Worm (Caenorhabditis elegans) whole organism, early embryonic: ENCODE measurements around the gene ttll-15.

Experiments used
- B0310.2 ChIP-seq: sonication (generic microtip); optimal IDR thresholded peaks from 2 replicates; lab custom pipeline; 2016; ENCODE audit warnings: mild to moderate bottlenecking, missing genetic modification characterization, missing compliant biosample characterization
- F13C5.2 ChIP-seq: sonication (generic microtip); optimal IDR thresholded peaks from 2 replicates; lab custom pipeline; 2017; ENCODE audit warnings: mild to moderate bottlenecking, missing genetic modification characterization, inconsistent platforms, missing compliant biosample characterization
- aly-1 ChIP-seq: sonication (generic microtip); optimal IDR thresholded peaks from 2 replicates; lab custom pipeline; 2016; ENCODE audit warnings: missing genetic modification characterization, missing compliant biosample characterization
- ama-1 ChIP-seq: fragments of 150-350 bp; optimal IDR thresholded peaks from 2 replicates; lab custom pipeline; 2014
- ceh-13 ChIP-seq: fragments of 200-800 bp; sonication (Bioruptor generic); optimal IDR thresholded peaks from 2 replicates; lab custom pipeline; 2018; ENCODE audit warnings: mild to moderate bottlenecking, missing genetic modification characterization, missing compliant biosample characterization
- ceh-36 ChIP-seq: sonication (generic microtip); optimal IDR thresholded peaks from 2 replicates; lab custom pipeline; 2016; ENCODE audit warnings: missing genetic modification characterization, inconsistent platforms, missing compliant biosample characterization
- ets-7 ChIP-seq: sonication (generic microtip); optimal IDR thresholded peaks from 2 replicates; lab custom pipeline; 2016; ENCODE audit warnings: missing genotype, missing genetic modification characterization, missing compliant biosample characterization
- flt-1 ChIP-seq: fragments of 200-800 bp; sonication (Bioruptor generic); IDR thresholded peaks from 2 replicates; pipeline ENCODE4 v1.3.6; 2022; ENCODE audit warnings: missing genetic modification characterization, missing compliant biosample characterization
- hmbx-1 ChIP-seq: sonication (generic microtip); optimal IDR thresholded peaks from 2 replicates; lab custom pipeline; 2016; ENCODE audit warnings: mild to moderate bottlenecking, missing genetic modification characterization, missing compliant biosample characterization
- hmg-4 ChIP-seq: fragments of 200-800 bp; sonication (Bioruptor generic); optimal IDR thresholded peaks from 2 replicates; lab custom pipeline; 2018; ENCODE audit warnings: mild to moderate bottlenecking, missing genetic modification characterization, missing compliant biosample characterization
- hnd-1 ChIP-seq: sonication (generic microtip); optimal IDR thresholded peaks from 2 replicates; lab custom pipeline; 2016; ENCODE audit warnings: missing genetic modification characterization, missing compliant biosample characterization
- pes-1 ChIP-seq: fragments of 200-800 bp; sonication (Bioruptor generic); IDR thresholded peaks from 2 replicates; pipeline ENCODE4 v1.3.6; 2022; ENCODE audit warnings: missing genetic modification reagents, missing genetic modification characterization, missing compliant biosample characterization
- scrt-1 ChIP-seq: fragments of 200-800 bp; sonication (Bioruptor generic); IDR thresholded peaks from 2 replicates; pipeline ENCODE4 v1.3.6; 2022; ENCODE audit warnings: missing genetic modification characterization, missing compliant biosample characterization
- sea-1 ChIP-seq: fragments of 200-800 bp; sonication (Bioruptor generic); conservative IDR thresholded peaks from 2 replicates; pipeline ENCODE4 v1.3.6; 2022; ENCODE audit warnings: missing genetic modification characterization, missing compliant biosample characterization
- tbx-11 ChIP-seq: fragments of 200-800 bp; sonication (Bioruptor generic); IDR thresholded peaks from 2 replicates; pipeline ENCODE4 v1.3.6; 2022; ENCODE audit warnings: missing genetic modification characterization, missing compliant biosample characterization
- tbx-37 ChIP-seq: fragments of 200-800 bp; sonication (Bioruptor generic); conservative IDR thresholded peaks from 2 replicates; pipeline ENCODE4 v1.3.6; 2022; ENCODE audit warnings: missing genetic modification reagents, missing genetic modification characterization, missing compliant biosample characterization
- tra-4 ChIP-seq: sonication (generic microtip); optimal IDR thresholded peaks from 2 replicates; lab custom pipeline; 2017; ENCODE audit warnings: missing genetic modification characterization, missing compliant biosample characterization

ttll-15 gene

ce11 chrV:10363834-10364233, 5.5 kb downstream of the ttll-15 start:
- no peak for TF ChIP-seq hmbx-1
- no peak for TF ChIP-seq hnd-1 (tag; lab: Kevin White, UChicago)
- TF ChIP-seq B0310.2: no peak
- no peak for TF ChIP-seq ama-1 (lab: Kevin White, UChicago)
- TF ChIP-seq pes-1 (GFP tag; lab: Robert Waterston, UW): no peak

ce11 chrV:10368256-10368655, 9.9 kb downstream of the ttll-15 start, which contains the start of gene sri-20:
sri-20 (plus strand) TSS chrV:10368556.
- TF ChIP-seq pes-1 (GFP tag; lab: Robert Waterston, UW): no peak
- TF ChIP-seq ama-1 (lab: Kevin White, UChicago): no peak
- TF ChIP-seq ceh-36: no peak
- TF ChIP-seq F13C5.2 (tag; lab: Kevin White, UChicago): no peak
- no peak for TF ChIP-seq B0310.2
- no peak for TF ChIP-seq scrt-1
- TF ChIP-seq ets-7: no peak
- TF ChIP-seq hnd-1 (tag; lab: Kevin White, UChicago): no peak
- no peak for TF ChIP-seq aly-1 (tag; lab: Kevin White, UChicago)
- TF ChIP-seq hmg-4 (GFP tag; lab: Kevin White, UChicago): no peak
- TF ChIP-seq tbx-37 (GFP tag; lab: Robert Waterston, UW): no peak

DNA sequence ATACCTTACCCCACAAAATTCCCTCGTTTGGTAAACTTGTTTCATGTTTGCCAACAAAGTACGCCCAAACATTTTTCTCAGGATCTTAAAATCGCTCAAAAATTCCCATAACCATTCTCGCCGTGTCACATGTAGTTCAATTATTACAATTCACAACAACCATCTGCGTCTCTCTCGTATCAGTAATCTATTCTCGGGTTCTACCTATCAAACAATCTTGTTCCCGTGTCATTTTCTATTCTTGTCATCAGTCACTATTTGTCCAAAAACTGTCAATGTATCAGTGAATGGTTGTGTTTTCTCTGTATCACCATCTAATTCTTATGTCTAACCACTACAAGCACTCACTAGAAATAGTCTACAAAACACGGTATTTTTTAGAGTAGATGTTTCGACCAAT, 12.8 kb downstream of the ttll-15 start:
- TF ChIP-seq tbx-37 (GFP tag; lab: Robert Waterston, UW): no peak
- no peak for TF ChIP-seq hmg-4 (GFP tag; lab: Kevin White, UChicago)
- TF ChIP-seq B0310.2: no peak
- no peak for TF ChIP-seq flt-1

- TF ChIP-seq hmbx-1: no peak
Observed at ce11 chrV:10371951-10372350, 13.6 kb downstream of the ttll-15 start, which contains the start of gene ugt-49. ugt-49 (plus strand) TSS chrV:10372321.

DNA sequence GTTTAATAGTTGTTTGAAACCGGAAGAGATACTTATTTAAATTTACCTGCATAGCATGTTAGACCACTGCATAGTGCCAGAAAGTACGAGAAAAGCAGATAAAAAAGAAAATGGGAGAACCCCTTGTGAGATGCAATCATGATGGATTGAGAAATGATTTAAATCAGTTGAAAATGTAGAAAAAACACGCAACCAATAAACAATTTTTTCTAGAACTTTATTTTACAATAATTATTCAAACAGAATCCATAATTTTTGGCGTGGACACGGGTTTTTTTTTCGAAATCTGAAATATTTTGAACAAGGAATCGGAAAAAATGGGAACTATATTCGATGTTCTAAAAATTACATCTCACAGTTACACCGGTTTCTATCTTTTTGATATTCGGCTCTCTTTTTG, 21.0 kb downstream of the ttll-15 start, which contains the start of gene AC3.12:
TSS of gene AC3.12 (minus strand) at position 101 of the 400 bp plus-strand sequence.
- no peak for TF ChIP-seq ceh-13 (GFP tag; lab: Kevin White, UChicago)
- TF ChIP-seq hmbx-1: no peak
- no peak for TF ChIP-seq ets-7
- TF ChIP-seq ama-1 (lab: Kevin White, UChicago): no peak
- TF ChIP-seq sea-1 (GFP tag; lab: Robert Waterston, UW): no peak
- no peak for TF ChIP-seq ceh-36
- no peak for TF ChIP-seq aly-1 (tag; lab: Kevin White, UChicago)
- no peak for TF ChIP-seq F13C5.2 (tag; lab: Kevin White, UChicago)
- no peak for TF ChIP-seq hnd-1 (tag; lab: Kevin White, UChicago)
- TF ChIP-seq pes-1 (GFP tag; lab: Robert Waterston, UW): no peak
- TF ChIP-seq hmg-4 (GFP tag; lab: Kevin White, UChicago): no peak
- no peak for TF ChIP-seq tbx-11 (GFP tag; lab: Robert Waterston, UW)

DNA sequence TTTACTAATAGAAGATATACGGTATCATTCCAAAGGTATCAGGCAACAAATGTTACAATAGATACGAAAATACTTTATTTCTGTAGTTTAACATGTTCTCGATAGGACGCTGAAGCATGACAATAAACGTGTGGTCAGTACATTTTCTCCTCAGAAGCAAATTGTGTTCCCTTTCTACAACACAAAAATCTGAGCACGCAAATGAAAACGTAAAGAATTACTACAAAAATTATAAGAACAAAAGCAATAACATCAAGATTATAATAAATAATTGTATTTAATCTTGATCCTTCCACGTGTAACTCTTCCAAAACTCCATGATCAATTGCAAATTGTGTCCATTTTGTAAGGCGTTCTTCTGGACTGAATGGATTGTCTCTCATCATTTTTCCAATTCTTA, 21.4 kb downstream of the ttll-15 start:
- TF ChIP-seq scrt-1 (no peak), ceh-13 (GFP tag; lab: Kevin White, UChicago) (no peak), sea-1 (GFP tag; lab: Robert Waterston, UW) (no peak), pes-1 (GFP tag; lab: Robert Waterston, UW) (no peak), ceh-36 (no peak), F13C5.2 (tag; lab: Kevin White, UChicago) (no peak), B0310.2 (no peak), aly-1 (tag; lab: Kevin White, UChicago) (no peak), ets-7 (no peak), hmg-4 (GFP tag; lab: Kevin White, UChicago) (no peak)

ce11 chrV:10381726-10382125, 23.4 kb downstream of the ttll-15 start, which contains the start of gene abu-1:
abu-1 (minus strand) TSS chrV:10381826.
- TF ChIP-seq ama-1 (lab: Kevin White, UChicago) (no peak), sea-1 (GFP tag; lab: Robert Waterston, UW) (no peak), scrt-1 (no peak), F13C5.2 (tag; lab: Kevin White, UChicago) (no peak)

- TF ChIP-seq F13C5.2 (tag; lab: Kevin White, UChicago): no peak
- TF ChIP-seq ama-1 (lab: Kevin White, UChicago): no peak
- no peak for TF ChIP-seq ceh-36
- no peak for TF ChIP-seq tra-4 (tag; lab: Kevin White, UChicago)
- no peak for TF ChIP-seq pes-1 (GFP tag; lab: Robert Waterston, UW)
- no peak for TF ChIP-seq tbx-37 (GFP tag; lab: Robert Waterston, UW)
- no peak for TF ChIP-seq hmg-4 (GFP tag; lab: Kevin White, UChicago)
- TF ChIP-seq hnd-1 (tag; lab: Kevin White, UChicago): no peak
- TF ChIP-seq B0310.2: no peak
- TF ChIP-seq tbx-11 (GFP tag; lab: Robert Waterston, UW): no peak
- no peak for TF ChIP-seq hmbx-1
- no peak for TF ChIP-seq sea-1 (GFP tag; lab: Robert Waterston, UW)
- TF ChIP-seq scrt-1: no peak
- TF ChIP-seq flt-1: no peak
Observed at ce11 chrV:10382142-10382541, 23.8 kb downstream of the ttll-15 start, which contains the start of gene pqn-2. pqn-2 (plus strand) TSS chrV:10382442.

DNA sequence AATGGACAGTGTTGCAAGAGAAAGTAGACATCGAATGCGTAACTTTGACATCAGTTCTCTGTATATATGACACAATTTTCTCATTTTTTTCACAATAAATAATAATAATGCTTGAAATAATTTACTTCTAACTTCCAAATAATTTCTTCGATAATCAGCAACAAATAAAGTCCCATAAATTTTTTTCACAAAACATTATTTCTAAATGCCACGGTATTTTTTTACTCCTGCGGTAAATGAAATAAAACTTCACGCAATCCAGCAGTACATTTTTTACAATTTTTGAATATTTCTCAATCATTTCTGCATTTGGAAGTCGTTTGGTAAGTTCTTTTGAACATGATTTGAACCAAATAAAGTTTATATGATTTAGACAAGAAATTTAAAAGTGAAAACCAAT, 25.6 kb downstream of the ttll-15 start, which contains the start of gene spe-10:
TSS of gene spe-10 (plus strand) at position 301 of the 400 bp plus-strand sequence.
- no peak for TF ChIP-seq tbx-11 (GFP tag; lab: Robert Waterston, UW)
- no peak for TF ChIP-seq tra-4 (tag; lab: Kevin White, UChicago)
